Worm (Caenorhabditis elegans): ENCODE measurements around the gene K08B5.2.
"Not testable (repeated sequence)": the region's sequence is repeated elsewhere in the genome, so short reads cannot be mapped to it uniquely, and the experiment has no call there.

Gene K08B5.2

ce11 chrX:16521722-16522121 is 32.0 kb downstream of the K08B5.2 start:
- no peak for TF ChIP-seq T22C8.4 (GFP tag; IDR thresholded peaks at IDR 0.05)
- TF ChIP-seq cog-1 (tag; optimal IDR thresholded peaks at IDR 0.05): no peak
- no peak for TF ChIP-seq klf-2 (GFP tag; conservative IDR thresholded peaks at IDR 0.05)
- TF ChIP-seq flt-1 (GFP tag; IDR thresholded peaks at IDR 0.05): no peak
- no peak for TF ChIP-seq ztf-29 (GFP tag; IDR thresholded peaks at IDR 0.05)
- TF ChIP-seq med-1 (GFP tag; optimal IDR thresholded peaks at IDR 0.05; ENCODE audit: insufficient read depth): no peak
- TF ChIP-seq ref-1 (GFP tag; conservative IDR thresholded peaks at IDR 0.05): no peak
- TF ChIP-seq tab-1 (GFP tag; IDR thresholded peaks at IDR 0.05): no peak
- no peak for TF ChIP-seq ztf-23 (GFP tag; IDR thresholded peaks at IDR 0.05)

ce11 chrX:16519517-16519916 is 34.2 kb downstream of the K08B5.2 start, which contains the start of gene T25D1.1:
Gene T25D1.1, plus strand, starts transcription at chrX:16519817.
- TF ChIP-seq med-1 (GFP tag; optimal IDR thresholded peaks at IDR 0.05; ENCODE audit: insufficient read depth) (no peak), tab-1 (GFP tag; IDR thresholded peaks at IDR 0.05) (no peak), ref-1 (GFP tag; conservative IDR thresholded peaks at IDR 0.05) (no peak), flt-1 (GFP tag; IDR thresholded peaks at IDR 0.05) (no peak), cog-1 (tag; optimal IDR thresholded peaks at IDR 0.05) (no peak), ztf-29 (GFP tag; IDR thresholded peaks at IDR 0.05) (no peak), T22C8.4 (GFP tag; IDR thresholded peaks at IDR 0.05) (no peak), ztf-23 (GFP tag; IDR thresholded peaks at IDR 0.05) (no peak), klf-2 (GFP tag; conservative IDR thresholded peaks at IDR 0.05) (no peak)

ce11 chrX:16518771-16519170 is 34.9 kb downstream of the K08B5.2 start:
- TF ChIP-seq tab-1 (GFP tag; IDR thresholded peaks at IDR 0.05): no peak
- TF ChIP-seq ref-1 (GFP tag; conservative IDR thresholded peaks at IDR 0.05): no peak
- TF ChIP-seq ztf-29 (GFP tag; IDR thresholded peaks at IDR 0.05): no peak
- no peak for TF ChIP-seq flt-1 (GFP tag; IDR thresholded peaks at IDR 0.05)
- TF ChIP-seq ztf-23 (GFP tag; IDR thresholded peaks at IDR 0.05): no peak
- TF ChIP-seq cog-1 (tag; optimal IDR thresholded peaks at IDR 0.05): no peak
- TF ChIP-seq klf-2 (GFP tag; conservative IDR thresholded peaks at IDR 0.05): no peak
- no peak for TF ChIP-seq T22C8.4 (GFP tag; IDR thresholded peaks at IDR 0.05)
- TF ChIP-seq med-1 (GFP tag; optimal IDR thresholded peaks at IDR 0.05; ENCODE audit: insufficient read depth): no peak

ce11 chrX:16515265-16515664 is 38.4 kb downstream of the K08B5.2 start, which contains the start of gene T25D1.2:
Gene T25D1.2, plus strand, starts transcription at chrX:16515565.
- TF ChIP-seq T22C8.4 (GFP tag; IDR thresholded peaks at IDR 0.05); ztf-29 (GFP tag; IDR thresholded peaks at IDR 0.05); cog-1 (tag; optimal IDR thresholded peaks at IDR 0.05): not testable (repeated sequence)

- no peak for TF ChIP-seq ztf-29 (GFP tag; IDR thresholded peaks at IDR 0.05)
- TF ChIP-seq klf-2 (GFP tag; conservative IDR thresholded peaks at IDR 0.05): no peak
- no peak for TF ChIP-seq cog-1 (tag; optimal IDR thresholded peaks at IDR 0.05)
- no peak for TF ChIP-seq tab-1 (GFP tag; IDR thresholded peaks at IDR 0.05)
- TF ChIP-seq flt-1 (GFP tag; IDR thresholded peaks at IDR 0.05): no peak
- no peak for TF ChIP-seq ref-1 (GFP tag; conservative IDR thresholded peaks at IDR 0.05)
These were observed 48.3 kb downstream of the K08B5.2 start, which contains the start of gene T25D1.3 for ce11 chrX:16505348-16505747. Gene T25D1.3, plus strand, starts transcription at chrX:16505648.

ce11 chrX:16502997-16503396 is 50.7 kb downstream of the K08B5.2 start:
- TF ChIP-seq med-1 (GFP tag; optimal IDR thresholded peaks at IDR 0.05; ENCODE audit: insufficient read depth) (no peak), tab-1 (GFP tag; IDR thresholded peaks at IDR 0.05) (no peak), ztf-29 (GFP tag; IDR thresholded peaks at IDR 0.05) (no peak), T22C8.4 (GFP tag; IDR thresholded peaks at IDR 0.05) (no peak), ztf-23 (GFP tag; IDR thresholded peaks at IDR 0.05) (no peak), klf-2 (GFP tag; conservative IDR thresholded peaks at IDR 0.05) (no peak), flt-1 (GFP tag; IDR thresholded peaks at IDR 0.05) (no peak), ref-1 (GFP tag; conservative IDR thresholded peaks at IDR 0.05) (no peak), cog-1 (tag; optimal IDR thresholded peaks at IDR 0.05) (no peak)
